Worm (Caenorhabditis elegans): ENCODE data around the gene F27D9.7.

Gene F27D9.7

ce11 chrX:7710187-7710586, 39.6 kb upstream of the F27D9.7 start:
- peak; percentile 2 for TF ChIP-seq Y55F3AM.14 (GFP tag; optimal IDR thresholded peaks at IDR 0.05)
- no peak for TF ChIP-seq ceh-82 (tag; optimal IDR thresholded peaks at IDR 0.05)

DNA sequence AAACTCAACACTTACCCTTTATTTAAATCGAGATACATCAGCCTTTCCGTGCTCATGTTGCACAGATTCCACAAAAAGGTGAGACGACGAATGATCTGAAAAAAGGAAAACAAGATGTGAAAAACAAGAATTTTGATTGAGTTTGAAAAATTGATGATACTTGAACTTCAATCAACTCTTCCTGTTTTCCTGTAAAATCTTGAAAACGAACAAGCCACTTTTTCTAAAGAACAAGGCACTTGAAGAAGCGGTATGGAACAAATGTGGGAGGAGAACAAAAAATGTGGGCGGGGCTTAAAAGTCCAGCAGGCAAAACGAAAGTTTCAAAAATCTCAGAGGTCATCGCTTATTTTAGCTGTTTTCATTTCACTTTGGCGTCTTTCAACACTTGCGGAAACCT, 36.5 kb upstream of the F27D9.7 start, which contains the start of gene kvs-1:
kvs-1 (minus strand) TSS at position 101 of the 400 bp plus-strand sequence.
- TF ChIP-seq C34F6.9 (tag; optimal IDR thresholded peaks at IDR 0.05), result no peak
- no peak for TF ChIP-seq lin-13 (GFP tag; optimal IDR thresholded peaks at IDR 0.05)
- no peak for TF ChIP-seq lin-39 (tag; optimal IDR thresholded peaks at IDR 0.05)
- TF ChIP-seq nhr-77 (tag; optimal IDR thresholded peaks at IDR 0.05), result no peak
- no peak for TF ChIP-seq snpc-4 (tag; optimal IDR thresholded peaks at IDR 0.05)
- no peak for TF ChIP-seq elt-1 (tag; optimal IDR thresholded peaks at IDR 0.05)
- TF ChIP-seq egl-27 (tag; optimal IDR thresholded peaks at IDR 0.05), result no peak

DNA sequence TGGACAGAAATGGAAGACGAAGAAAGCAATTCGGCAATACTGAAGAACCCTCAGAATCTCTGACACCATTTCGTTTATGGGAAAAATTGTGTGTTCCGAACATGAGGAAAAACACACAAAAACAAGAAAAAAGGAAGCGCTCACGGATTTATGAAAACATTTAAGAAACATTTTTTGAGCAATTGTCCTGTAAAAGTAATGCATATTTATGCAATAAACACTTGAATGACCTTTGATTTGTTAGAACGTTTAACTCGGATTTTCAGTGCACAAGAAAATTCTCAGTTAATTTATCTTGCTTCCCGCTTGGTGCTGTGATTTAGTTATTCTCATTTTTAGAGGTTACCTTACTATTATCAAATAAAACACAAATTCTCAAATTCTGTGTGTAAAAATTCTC, 33.3 kb upstream of the F27D9.7 start:
- TF ChIP-seq C34F6.9 (tag; optimal IDR thresholded peaks at IDR 0.05) (no peak), lsy-2 (tag; optimal IDR thresholded peaks at IDR 0.05) (no peak), skn-1 (tag; optimal IDR thresholded peaks at IDR 0.05) (no peak), R02D3.7 (tag; optimal IDR thresholded peaks at IDR 0.05) (no peak), nhr-12 (tag; optimal IDR thresholded peaks at IDR 0.05) (no peak)

DNA sequence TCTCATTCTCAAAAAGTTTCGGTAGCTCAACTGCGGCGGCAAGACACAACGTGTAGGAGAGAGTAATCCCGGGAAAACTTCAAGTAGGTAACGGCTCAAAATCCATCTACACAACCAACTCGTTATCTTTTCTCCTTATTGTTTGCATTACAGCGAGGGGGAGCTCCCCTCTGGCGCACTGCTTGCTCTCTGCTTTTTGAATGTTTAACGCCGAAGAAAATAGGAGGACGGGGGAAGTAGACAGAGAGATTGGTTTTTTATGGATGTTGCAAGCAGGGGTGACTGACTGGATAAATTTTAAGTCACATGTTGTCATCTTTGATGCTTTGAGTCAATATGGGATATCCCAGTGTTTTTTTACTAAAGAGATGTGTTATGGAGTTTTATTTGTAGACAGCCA, 19.0 kb upstream of the F27D9.7 start:
- TF ChIP-seq elt-1 (tag; optimal IDR thresholded peaks at IDR 0.05) (no peak), nhr-129 (tag; optimal IDR thresholded peaks at IDR 0.05) (peak; percentile 23), elt-3 (tag; optimal IDR thresholded peaks at IDR 0.05) (no peak), sma-9 (GFP tag; optimal IDR thresholded peaks at IDR 0.05) (peak; percentile 24), sma-9 (tag; optimal IDR thresholded peaks at IDR 0.05) (no peak), peb-1 (tag; optimal IDR thresholded peaks at IDR 0.05) (no peak), F13H6.1 (tag; optimal IDR thresholded peaks at IDR 0.05) (peak; percentile 29)

ce11 chrX:7689119-7689518, 18.6 kb upstream of the F27D9.7 start, which contains the start of gene clik-2:
clik-2 (minus strand) TSS chrX:7689219.
- TF ChIP-seq nhr-6 (tag; optimal IDR thresholded peaks at IDR 0.05) (no peak), nhr-11 (tag; optimal IDR thresholded peaks at IDR 0.05) (no peak), sma-9 (GFP tag; optimal IDR thresholded peaks at IDR 0.05) (no peak), sma-9 (tag; optimal IDR thresholded peaks at IDR 0.05) (no peak), dmd-4 (tag; optimal IDR thresholded peaks at IDR 0.05) (no peak), unc-55 (GFP tag; optimal IDR thresholded peaks at IDR 0.05) (no peak), snpc-4 (tag; optimal IDR thresholded peaks at IDR 0.05) (no peak), elt-3 (tag; optimal IDR thresholded peaks at IDR 0.05) (no peak), fos-1 (tag; optimal IDR thresholded peaks at IDR 0.05) (no peak), lin-39 (tag; optimal IDR thresholded peaks at IDR 0.05) (no peak), mab-5 (tag; optimal IDR thresholded peaks at IDR 0.05) (no peak), gmeb-1 (tag; optimal IDR thresholded peaks at IDR 0.05) (no peak), ztf-1 (GFP tag; conservative IDR thresholded peaks at IDR 0.05) (no peak), nhr-12 (tag; optimal IDR thresholded peaks at IDR 0.05) (no peak), alr-1 (tag; optimal IDR thresholded peaks at IDR 0.05) (no peak), nhr-77 (tag; optimal IDR thresholded peaks at IDR 0.05) (no peak), skn-1 (tag; optimal IDR thresholded peaks at IDR 0.05) (no peak), nhr-25 (tag; optimal IDR thresholded peaks at IDR 0.05) (no peak)

ce11 chrX:7681965-7682946, 11.7 kb upstream of the F27D9.7 start, which contains the start of gene unc-18:
unc-18 (plus strand) TSS chrX:7682896.
- TF ChIP-seq sma-9 (GFP tag; optimal IDR thresholded peaks at IDR 0.05), result peak; percentile 24
- TF ChIP-seq sma-9 (tag; optimal IDR thresholded peaks at IDR 0.05), result no peak
- TF ChIP-seq mab-5 (tag; optimal IDR thresholded peaks at IDR 0.05), result peak; percentile 38
- peak in 1 of 2 experiments; percentile 28 for TF ChIP-seq mdl-1 (tag; optimal IDR thresholded peaks at IDR 0.05)
- TF ChIP-seq lin-13 (GFP tag; optimal IDR thresholded peaks at IDR 0.05), result peak; percentile 18
- no peak for TF ChIP-seq peb-1 (tag; optimal IDR thresholded peaks at IDR 0.05)
- TF ChIP-seq unc-55 (GFP tag; optimal IDR thresholded peaks at IDR 0.05), result peak; percentile 79
- TF ChIP-seq lsy-2 (tag; optimal IDR thresholded peaks at IDR 0.05), result peak in 1 of 2 experiments; percentile 62
- TF ChIP-seq crh-2 (tag; optimal IDR thresholded peaks at IDR 0.05), result peak; percentile 54
- TF ChIP-seq C34F6.9 (tag; optimal IDR thresholded peaks at IDR 0.05), result peak; percentile 60
- TF ChIP-seq ceh-16 (tag; optimal IDR thresholded peaks at IDR 0.05), result no peak
- TF ChIP-seq lin-39 (tag; optimal IDR thresholded peaks at IDR 0.05), result peak; percentile 21
- peak; percentile 67 for TF ChIP-seq nhr-129 (tag; optimal IDR thresholded peaks at IDR 0.05)
- peak; percentile 42 for TF ChIP-seq nhr-6 (tag; optimal IDR thresholded peaks at IDR 0.05)
- no peak for TF ChIP-seq snpc-4 (tag; optimal IDR thresholded peaks at IDR 0.05)
- no peak for TF ChIP-seq Y55F3AM.14 (GFP tag; optimal IDR thresholded peaks at IDR 0.05)
- TF ChIP-seq F13H6.1 (tag; optimal IDR thresholded peaks at IDR 0.05), result peak; percentile 32
- no peak for TF ChIP-seq ztf-11 (tag; optimal IDR thresholded peaks at IDR 0.05)

Measured in whole organism, L2 larva.